Fruit fly (Drosophila melanogaster) whole organism, embryonic: ENCODE measurements around the gene Cisd2.
A peak's percentile ranks its signal among the peaks of the same experiment; 100 is the strongest.

Experiments used
- Blimp-1 ChIP-seq: fragments of 200-800 bp; sonication (Bioruptor generic); optimal IDR thresholded peaks from 3 replicates; lab custom pipeline; 2018; ENCODE audit warnings: missing biosample characterization, missing genetic modification characterization, mild to moderate bottlenecking, moderate library complexity, missing genetic modification reagents
- BtbVII ChIP-seq: fragments of 200-800 bp; sonication (Bioruptor generic); optimal IDR thresholded peaks from 3 replicates; lab custom pipeline; 2017; ENCODE audit warnings: missing biosample characterization, mild to moderate bottlenecking, missing genetic modification characterization
- CG10321 ChIP-seq: fragments of 200-800 bp; sonication (Bioruptor generic); IDR thresholded peaks from 2 replicates; pipeline ENCODE4 v1.3.6; 2022; ENCODE audit warnings: missing biosample characterization, missing genetic modification characterization
- CG12659 ChIP-seq: fragments of 200-800 bp; sonication (Bioruptor generic); optimal IDR thresholded peaks from 3 replicates; lab custom pipeline; 2017; ENCODE audit warnings: mild to moderate bottlenecking, missing biosample characterization, missing genetic modification reagents, missing genetic modification characterization
- CG14860 ChIP-seq: fragments of 200-800 bp; sonication (Bioruptor generic); IDR thresholded peaks from 3 replicates; pipeline ENCODE4 v1.3.6; 2022; ENCODE audit warnings: missing biosample characterization, missing genetic modification characterization; ENCODE audit not compliant: partially characterized antibody
- CG15479 ChIP-seq: fragments of 200-800 bp; sonication (Bioruptor generic); optimal IDR thresholded peaks from 3 replicates; lab custom pipeline; 2019; ENCODE audit warnings: missing biosample characterization, mild to moderate bottlenecking, missing genetic modification characterization, moderate library complexity
- CG1603 ChIP-seq: fragments of 200-800 bp; sonication (Bioruptor generic); optimal IDR thresholded peaks from 2 replicates; lab custom pipeline; 2019; ENCODE audit warnings: missing biosample characterization, mild to moderate bottlenecking, missing genetic modification characterization, moderate library complexity
- CG1647 ChIP-seq: fragments of 200-800 bp; sonication (Bioruptor generic); optimal IDR thresholded peaks from 3 replicates; lab custom pipeline; 2016; ENCODE audit warnings: missing biosample characterization, missing genetic modification characterization
- CG17385 ChIP-seq: fragments of 200-800 bp; sonication (Bioruptor generic); optimal IDR thresholded peaks from 3 replicates; lab custom pipeline; 2018; ENCODE audit warnings: missing biosample characterization, mild to moderate bottlenecking, missing genetic modification characterization
- CG31365 ChIP-seq: fragments of 200-800 bp; sonication (Bioruptor generic); optimal IDR thresholded peaks from 2 replicates; lab custom pipeline; 2018; ENCODE audit warnings: missing biosample characterization, mild to moderate bottlenecking, missing genetic modification characterization
- CG32772 ChIP-seq: fragments of 200-800 bp; sonication (Bioruptor generic); IDR thresholded peaks from 2 replicates; pipeline ENCODE4 v1.3.6; 2022; ENCODE audit warnings: missing biosample characterization, missing genetic modification characterization
- CG33557 ChIP-seq: fragments of 200-800 bp; sonication (Bioruptor generic); optimal IDR thresholded peaks from 2 replicates; lab custom pipeline; 2019; ENCODE audit warnings: missing biosample characterization, mild to moderate bottlenecking, missing genetic modification characterization, moderate library complexity
- CG4360 ChIP-seq: fragments of 200-800 bp; sonication (Bioruptor generic); IDR thresholded peaks from 2 replicates; pipeline ENCODE4 v1.3.6; 2022; ENCODE audit warnings: missing biosample characterization, missing genetic modification characterization
- CG6765 ChIP-seq: fragments of 200-800 bp; sonication (Bioruptor generic); optimal IDR thresholded peaks from 3 replicates; lab custom pipeline; 2017; ENCODE audit warnings: missing biosample characterization, mild to moderate bottlenecking, missing genetic modification characterization
- CG7745 ChIP-seq: fragments of 200-800 bp; sonication (Bioruptor generic); optimal IDR thresholded peaks from 2 replicates; lab custom pipeline; 2018; ENCODE audit warnings: missing biosample characterization, mild to moderate bottlenecking, missing genetic modification characterization, moderate library complexity
- CG7963 ChIP-seq: fragments of 200-800 bp; sonication (Bioruptor generic); IDR thresholded peaks from 3 replicates; pipeline ENCODE4 v1.3.6; 2022; ENCODE audit warnings: missing biosample characterization, missing genetic modification characterization; ENCODE audit not compliant: partially characterized antibody
- CG8089 ChIP-seq: fragments of 200-800 bp; sonication (Bioruptor generic); optimal IDR thresholded peaks from 3 replicates; lab custom pipeline; 2016; ENCODE audit warnings: missing biosample characterization, missing genetic modification characterization
- CTCF ChIP-seq: fragments of 200-800 bp; sonication (Bioruptor generic); optimal IDR thresholded peaks from 2 replicates; lab custom pipeline; 2017; ENCODE audit warnings: missing biosample characterization, mild to moderate bottlenecking, missing genetic modification characterization, moderate library complexity
- Drgx ChIP-seq: fragments of 200-800 bp; sonication (Bioruptor generic); IDR thresholded peaks from 2 replicates; pipeline ENCODE4 v1.3.6; 2022; ENCODE audit warnings: missing biosample characterization, missing genetic modification characterization
- HLHmδ ChIP-seq: fragments of 200-800 bp; sonication (Bioruptor generic); optimal IDR thresholded peaks from 2 replicates; lab custom pipeline; 2018; ENCODE audit warnings: missing biosample characterization, mild to moderate bottlenecking, missing genetic modification characterization, moderate library complexity
- Jarid2 ChIP-seq: fragments of 200-800 bp; sonication (Bioruptor generic); optimal IDR thresholded peaks from 3 replicates; lab custom pipeline; 2017; ENCODE audit warnings: mild to moderate bottlenecking, missing biosample characterization, missing genetic modification reagents, missing genetic modification characterization
- MTF-1 ChIP-seq: fragments of 200-800 bp; sonication (Bioruptor generic); optimal IDR thresholded peaks from 2 replicates; lab custom pipeline; 2018; ENCODE audit warnings: missing biosample characterization, mild to moderate bottlenecking, missing genetic modification characterization, borderline replicate concordance
- Mad ChIP-seq: fragments of 200-800 bp; sonication (Bioruptor generic); optimal IDR thresholded peaks from 2 replicates; lab custom pipeline; 2016; ENCODE audit warnings: missing biosample characterization, missing genetic modification characterization
- Rfx ChIP-seq: fragments of 200-800 bp; sonication (Bioruptor generic); IDR thresholded peaks from 2 replicates; pipeline ENCODE4 v1.3.6; 2022; ENCODE audit warnings: missing biosample characterization, missing genetic modification characterization
- Sry-β ChIP-seq: fragments of 200-800 bp; sonication (Bioruptor generic); optimal IDR thresholded peaks from 2 replicates; lab custom pipeline; 2018; ENCODE audit warnings: missing biosample characterization, mild to moderate bottlenecking, missing genetic modification characterization, moderate library complexity
- Trl ChIP-seq, 3 experiments: fragments of >200 bp in 2 of 3; fragments of 200-800 bp in 1 of 3; sonication (Bioruptor generic) in 1 of 3; optimal IDR thresholded peaks; 2 replicates in 1 of 3; 3 replicates in 2 of 3; lab custom pipeline; 2016 to 2017; ENCODE audit warnings: missing biosample characterization in 1 of 3, missing genetic modification characterization in 1 of 3
- amos ChIP-seq: fragments of 200-800 bp; sonication (Bioruptor generic); IDR thresholded peaks from 2 replicates; pipeline ENCODE4 v1.3.6; 2022; ENCODE audit warnings: missing biosample characterization, missing genetic modification characterization; ENCODE audit not compliant: partially characterized antibody
- bsh ChIP-seq, 2 experiments: fragments of 200-800 bp; sonication (Bioruptor generic); optimal IDR thresholded peaks; 2 replicates each; lab custom pipeline; 2017 to 2018; ENCODE audit warnings: mild to moderate bottlenecking in 2 of 2, missing biosample characterization in 2 of 2, missing genetic modification characterization in 2 of 2, moderate library complexity in 1 of 2
- chm ChIP-seq: fragments of 200-800 bp; sonication (Bioruptor generic); IDR thresholded peaks from 2 replicates; pipeline ENCODE4 v1.3.6; 2022; ENCODE audit warnings: missing biosample characterization, missing genetic modification characterization
- corto ChIP-seq: fragments of 200-800 bp; sonication (Bioruptor generic); optimal IDR thresholded peaks from 2 replicates; lab custom pipeline; 2016; ENCODE audit warnings: missing biosample characterization, mild to moderate bottlenecking, missing genetic modification characterization, moderate library complexity
- gcm ChIP-seq: fragments of 200-800 bp; sonication (Bioruptor generic); optimal IDR thresholded peaks from 2 replicates; lab custom pipeline; 2019; ENCODE audit warnings: missing biosample characterization, mild to moderate bottlenecking, missing genetic modification characterization, moderate library complexity
- grau ChIP-seq: fragments of 200-800 bp; optimal IDR thresholded peaks from 3 replicates; lab custom pipeline; 2019; ENCODE audit warnings: missing biosample characterization, mild to moderate bottlenecking, missing genetic modification characterization, moderate library complexity
- gro ChIP-seq: fragments of 200-800 bp; sonication (Bioruptor generic); optimal IDR thresholded peaks from 2 replicates; lab custom pipeline; 2016; ENCODE audit warnings: missing biosample characterization, missing genetic modification characterization
- gt ChIP-seq: fragments of 200-800 bp; sonication (Bioruptor generic); IDR thresholded peaks from 2 replicates; pipeline ENCODE4 v1.3.6; 2022; ENCODE audit warnings: missing biosample characterization, missing genetic modification characterization
- lbe ChIP-seq: fragments of 200-800 bp; sonication (Bioruptor generic); optimal IDR thresholded peaks from 2 replicates; lab custom pipeline; 2016; ENCODE audit warnings: missing biosample characterization, mild to moderate bottlenecking, missing genetic modification characterization
- lov ChIP-seq, 2 experiments: fragments of 200-800 bp in 1 of 2; fragments of >200 bp in 1 of 2; sonication (Bioruptor generic) in 1 of 2; IDR thresholded peaks in 1 of 2; optimal IDR thresholded peaks in 1 of 2; 2 replicates in 1 of 2; 3 replicates in 1 of 2; pipeline versions ENCODE4 v1.3.6 to Lab custom; 2017 to 2022; ENCODE audit warnings: missing biosample characterization in 1 of 2, missing genetic modification characterization in 1 of 2
- nom ChIP-seq: fragments of 200-800 bp; sonication (Bioruptor generic); optimal IDR thresholded peaks from 2 replicates; lab custom pipeline; 2017; ENCODE audit warnings: missing biosample characterization, missing genetic modification characterization, mild to moderate bottlenecking, moderate library complexity, missing genetic modification reagents
- phol ChIP-seq: fragments of 200-800 bp; sonication (Bioruptor generic); optimal IDR thresholded peaks from 3 replicates; lab custom pipeline; 2018; ENCODE audit warnings: missing biosample characterization, mild to moderate bottlenecking, missing genetic modification characterization, moderate library complexity
- pnt ChIP-seq: fragments of 200-800 bp; sonication (Bioruptor generic); optimal IDR thresholded peaks from 3 replicates; lab custom pipeline; 2016; ENCODE audit warnings: missing biosample characterization, missing genetic modification characterization
- pros ChIP-seq: fragments of 200-800 bp; sonication (Bioruptor generic); optimal IDR thresholded peaks from 3 replicates; lab custom pipeline; 2019; ENCODE audit warnings: missing biosample characterization, mild to moderate bottlenecking, missing genetic modification characterization, moderate library complexity
- sens ChIP-seq: fragments of 200-800 bp; sonication (Bioruptor generic); peaks from one replicate; lab custom pipeline; 2016; ENCODE audit warnings: missing biosample characterization, missing genetic modification characterization
- tin ChIP-seq: fragments of 200-800 bp; sonication (Bioruptor generic); optimal IDR thresholded peaks from 3 replicates; lab custom pipeline; 2016; ENCODE audit warnings: missing biosample characterization, missing genetic modification characterization
- trem ChIP-seq: fragments of 200-800 bp; optimal IDR thresholded peaks from 3 replicates; lab custom pipeline; 2019; ENCODE audit warnings: missing biosample characterization, mild to moderate bottlenecking, missing genetic modification characterization, moderate library complexity
- twi ChIP-seq: fragments of 200-800 bp; optimal IDR thresholded peaks from 2 replicates; lab custom pipeline; 2019; ENCODE audit warnings: missing biosample characterization, mild to moderate bottlenecking, missing genetic modification characterization, moderate library complexity

The Cisd2 gene

dm6 chr3R:29255166-29255962 is 32.1 kb upstream of the Cisd2 start, which contains the start of gene stg (continued):
- TF ChIP-seq gt (no peak), CG7745 (tag; lab: Kevin White, UChicago) (no peak), BtbVII (GFP tag; lab: Kevin White, UChicago) (no peak), CG15479 (peak; percentile 17), HLHmδ (GFP tag; lab: Kevin White, UChicago) (peak; percentile 87), gcm (GFP tag; lab: Kevin White, UChicago) (peak; percentile 31), phol (tag; lab: Kevin White, UChicago) (no peak), CG33557 (peak; percentile 26), CG8089 (GFP tag; lab: Kevin White, UChicago) (peak; percentile 19), CG7963 (no peak), Rfx (peak; percentile 6; the same call in 1 of the 2 replicates), CTCF (GFP tag; lab: Kevin White, UChicago) (peak; percentile 32), Jarid2 (GFP tag; lab: Kevin White, UChicago) (peak; percentile 65), Trl (optimal IDR thresholded peaks at IDR 0.05; lab: Kevin White, UChicago) (peak; percentile 49 to 58), Trl (GFP tag; optimal IDR thresholded peaks at IDR 0.05; lab: Kevin White, UChicago) (no peak), CG32772 (no peak), CG10321 (GFP tag; lab: Robert Waterston, UW) (peak; percentile 38; the same call in 1 of the 2 replicates), twi (tag; lab: Kevin White, UChicago) (peak; percentile 62), trem (peak; percentile 22)

- TF ChIP-seq Blimp-1 (GFP tag; lab: Kevin White, UChicago), result peak; percentile 72
- peak; percentile 71 for TF ChIP-seq lbe (GFP tag; lab: Kevin White, UChicago)
- peak; percentile 98 for TF ChIP-seq nom (GFP tag; lab: Kevin White, UChicago)
- no peak for TF ChIP-seq CG6765 (GFP tag; lab: Kevin White, UChicago)
- peak in 1 of 2 experiments; percentile 9 for TF ChIP-seq bsh (GFP tag; optimal IDR thresholded peaks at IDR 0.05; lab: Kevin White, UChicago)
- peak; percentile 24; the same call in 1 of the 2 replicates for TF ChIP-seq Drgx
- no peak for TF ChIP-seq amos (GFP tag; lab: Robert Waterston, UW)
- TF ChIP-seq Sry-β (GFP tag; lab: Kevin White, UChicago), result no peak
- TF ChIP-seq corto (GFP tag; lab: Kevin White, UChicago), result peak; percentile 10
- TF ChIP-seq tin, result no peak
Observed at dm6 chr3R:29254383-29254782, 31.2 kb upstream of the Cisd2 start.

dm6 chr3R:29253874-29254273 is 30.6 kb upstream of the Cisd2 start:
- TF ChIP-seq chm (GFP tag; lab: Robert Waterston, UW) (peak; percentile 32; the same call in 1 of the 2 replicates), amos (GFP tag; lab: Robert Waterston, UW) (0 out of 2 replicates have a peak, but pooled peaks have one; percentile 18), MTF-1 (GFP tag; lab: Kevin White, UChicago) (no peak), CG12659 (GFP tag; lab: Kevin White, UChicago) (no peak), Trl (optimal IDR thresholded peaks at IDR 0.05; lab: Kevin White, UChicago) (peak in 1 of 2 experiments; percentile 55), Trl (GFP tag; optimal IDR thresholded peaks at IDR 0.05; lab: Kevin White, UChicago) (no peak), CG31365 (no peak), lov (optimal IDR thresholded peaks at IDR 0.05; lab: Kevin White, UChicago) (no peak), lov (GFP tag; IDR thresholded peaks at IDR 0.05; lab: Robert Waterston, UW) (0 out of 3 replicates have a peak, but pooled peaks have one; percentile 19), CG1603 (tag; lab: Kevin White, UChicago) (no peak), pnt (no peak), grau (tag; lab: Kevin White, UChicago) (no peak), CG4360 (GFP tag; lab: Robert Waterston, UW) (peak; percentile 71), CG1647 (no peak), sens (GFP tag; lab: Kevin White, UChicago) (peak; percentile 16), gro (GFP tag; lab: Kevin White, UChicago) (no peak), CG14860 (GFP tag; lab: Robert Waterston, UW) (no peak), pros (peak; percentile 57), Mad (GFP tag; lab: Kevin White, UChicago) (no peak), CG17385 (no peak)
